Worm (Caenorhabditis elegans) whole organism, L1 larva: ENCODE measurements around the gene srd-2.

ENCODE experiments used
- C04F5.9 ChIP-seq: sonication (generic microtip); optimal IDR thresholded peaks from 2 replicates; lab custom pipeline; 2016; ENCODE audit warnings: missing genetic modification characterization, missing compliant biosample characterization
- C16A3.4 ChIP-seq: fragments of 150-350 bp; optimal IDR thresholded peaks from 2 replicates; lab custom pipeline; 2014; ENCODE audit warnings: missing biosample characterization, missing genetic modification characterization
- aha-1 ChIP-seq: fragments of 150-350 bp; optimal IDR thresholded peaks from 2 replicates; lab custom pipeline; 2014; ENCODE audit warnings: missing biosample characterization, missing genetic modification characterization
- alr-1 ChIP-seq: fragments of 200-800 bp; sonication (Bioruptor generic); optimal IDR thresholded peaks from 2 replicates; lab custom pipeline; 2018; ENCODE audit warnings: borderline replicate concordance, mild to moderate bottlenecking, missing genetic modification characterization, missing compliant biosample characterization
- ceh-82 ChIP-seq, 3 experiments: fragments of 150-350 bp in 1 of 3; sonication (generic microtip) in 2 of 3; optimal IDR thresholded peaks; 2 replicates each; lab custom pipeline; 2014 to 2017; ENCODE audit warnings: missing biosample characterization in 3 of 3, missing genetic modification characterization in 3 of 3
- ceh-88 ChIP-seq: fragments of 200-800 bp; sonication (Bioruptor generic); IDR thresholded peaks from 2 replicates; pipeline ENCODE4 v1.3.6; 2022; ENCODE audit warnings: missing genetic modification characterization, missing compliant biosample characterization
- ces-1 ChIP-seq: fragments of 150-350 bp; optimal IDR thresholded peaks from 2 replicates; lab custom pipeline; 2014; ENCODE audit warnings: missing biosample characterization, missing genetic modification reagents, missing genetic modification characterization
- egl-13 ChIP-seq: sonication (generic microtip); optimal IDR thresholded peaks from 2 replicates; lab custom pipeline; 2016; ENCODE audit warnings: missing genotype, missing genetic modification reagents, missing genetic modification characterization, missing compliant biosample characterization
- egl-27 ChIP-seq, 2 experiments: fragments of 150-350 bp in 1 of 2; sonication (generic microtip); optimal IDR thresholded peaks; 3 replicates each; lab custom pipeline; 2017 to 2018; ENCODE audit warnings: missing biosample characterization in 2 of 2, missing genetic modification characterization in 2 of 2, missing genetic modification reagents in 2 of 2
- elt-2 ChIP-seq: sonication (generic microtip); optimal IDR thresholded peaks from 2 replicates; lab custom pipeline; 2016; ENCODE audit warnings: missing genetic modification characterization, mild to moderate bottlenecking, inconsistent platforms, missing compliant biosample characterization, missing genetic modification reagents
- elt-3 ChIP-seq, 6 experiments: fragments of 150-350 bp in 1 of 6; sonication (generic microtip); optimal IDR thresholded peaks; 2 replicates each; lab custom pipeline; 2017 to 2018; ENCODE audit warnings: missing biosample characterization in 6 of 6, missing genetic modification characterization in 6 of 6, inconsistent platforms in 1 of 6
- ets-5 ChIP-seq: fragments of 200-800 bp; sonication (Bioruptor generic); IDR thresholded peaks from 2 replicates; pipeline ENCODE4 v1.3.6; 2022; ENCODE audit warnings: missing genetic modification characterization, missing compliant biosample characterization
- fkh-10 ChIP-seq: sonication (generic microtip); optimal IDR thresholded peaks from 2 replicates; lab custom pipeline; 2017; ENCODE audit warnings: missing biosample characterization, missing genetic modification reagents, missing genetic modification characterization
- fkh-4 ChIP-seq: sonication (generic microtip); optimal IDR thresholded peaks from 2 replicates; lab custom pipeline; 2016; ENCODE audit warnings: missing compliant biosample characterization, missing genetic modification characterization, borderline replicate concordance
- hlh-17 ChIP-seq: fragments of 200-800 bp; sonication (Bioruptor generic); optimal IDR thresholded peaks from 2 replicates; lab custom pipeline; 2018; ENCODE audit warnings: missing genetic modification characterization, mild to moderate bottlenecking, missing compliant biosample characterization, moderate library complexity, borderline replicate concordance
- irx-1 ChIP-seq: sonication (generic microtip); optimal IDR thresholded peaks from 2 replicates; lab custom pipeline; 2016; ENCODE audit warnings: missing genetic modification characterization, missing compliant biosample characterization
- jun-1 ChIP-seq: fragments of 150-350 bp; optimal IDR thresholded peaks from 2 replicates; lab custom pipeline; 2014; ENCODE audit warnings: missing biosample characterization, missing genetic modification reagents, missing genetic modification characterization
- lin-14 ChIP-seq: fragments of 200-800 bp; sonication (Bioruptor generic); optimal IDR thresholded peaks from 2 replicates; lab custom pipeline; 2018; ENCODE audit warnings: mild to moderate bottlenecking, missing genetic modification characterization, moderate library complexity, missing compliant biosample characterization
- lin-15B ChIP-seq: fragments of 150-350 bp; sonication (generic microtip); optimal IDR thresholded peaks from 3 replicates; lab custom pipeline; 2014; ENCODE audit warnings: missing biosample characterization, missing genetic modification characterization
- lin-35 ChIP-seq, 2 experiments: fragments of 150-350 bp; optimal IDR thresholded peaks; 2 replicates each; lab custom pipeline; 2014; ENCODE audit warnings: missing biosample characterization in 2 of 2, missing genetic modification characterization in 2 of 2, missing genetic modification reagents in 2 of 2
- lsy-2 ChIP-seq, 2 experiments: fragments of 150-350 bp; optimal IDR thresholded peaks; 2 replicates each; lab custom pipeline; 2014; ENCODE audit warnings: missing biosample characterization in 2 of 2, missing genetic modification characterization in 2 of 2
- mdl-1 ChIP-seq, 2 experiments: fragments of 150-350 bp; optimal IDR thresholded peaks; 2 replicates each; lab custom pipeline; 2014 to 2017; ENCODE audit warnings: missing biosample characterization in 2 of 2, missing genetic modification characterization in 2 of 2, inconsistent platforms in 1 of 2
- mep-1 ChIP-seq: fragments of 150-350 bp; optimal IDR thresholded peaks from 2 replicates; lab custom pipeline; 2014; ENCODE audit warnings: missing biosample characterization, missing genetic modification characterization
- nhr-12 ChIP-seq: sonication (generic microtip); optimal IDR thresholded peaks from 2 replicates; lab custom pipeline; 2017; ENCODE audit warnings: missing biosample characterization, missing genetic modification characterization
- nhr-19 ChIP-seq: fragments of 200-800 bp; sonication (Bioruptor generic); conservative IDR thresholded peaks from 2 replicates; pipeline ENCODE4 v1.3.6; 2022; ENCODE audit warnings: missing genetic modification characterization, missing compliant biosample characterization
- nhr-237 ChIP-seq: fragments of 150-350 bp; optimal IDR thresholded peaks from 2 replicates; lab custom pipeline; 2014; ENCODE audit warnings: missing biosample characterization, missing genetic modification characterization
- nhr-47 ChIP-seq: sonication (generic microtip); optimal IDR thresholded peaks from 2 replicates; lab custom pipeline; 2016; ENCODE audit warnings: mild to moderate bottlenecking, missing genetic modification characterization, moderate library complexity, missing compliant biosample characterization
- nhr-85 ChIP-seq: sonication (generic microtip); peaks from one replicate; lab custom pipeline; 2016; ENCODE audit warnings: missing genetic modification characterization, inconsistent platforms, missing compliant biosample characterization
- nhr-90 ChIP-seq: sonication (generic microtip); optimal IDR thresholded peaks from 2 replicates; lab custom pipeline; 2016; ENCODE audit warnings: mild to moderate bottlenecking, missing genetic modification characterization, missing compliant biosample characterization; ENCODE audit not compliant: poor library complexity
- pag-3 ChIP-seq: sonication (generic microtip); optimal IDR thresholded peaks from 2 replicates; lab custom pipeline; 2017; ENCODE audit warnings: missing genetic modification characterization, mild to moderate bottlenecking, missing compliant biosample characterization, antibody characterized with exemption, borderline replicate concordance; ENCODE audit not compliant: insufficient read depth
- pax-3 ChIP-seq: fragments of 200-800 bp; sonication (Bioruptor generic); optimal IDR thresholded peaks from 2 replicates; lab custom pipeline; 2018; ENCODE audit warnings: mild to moderate bottlenecking, missing genetic modification characterization, moderate library complexity, missing compliant biosample characterization
- skn-1 ChIP-seq: fragments of 150-350 bp; optimal IDR thresholded peaks from 2 replicates; lab custom pipeline; 2014; ENCODE audit warnings: missing biosample characterization, missing genetic modification characterization
- snpc-4 ChIP-seq: fragments of 150-350 bp; optimal IDR thresholded peaks from 2 replicates; lab custom pipeline; 2014; ENCODE audit warnings: missing biosample characterization, missing genetic modification characterization
- sptf-1 ChIP-seq: fragments of 150-350 bp; optimal IDR thresholded peaks from 2 replicates; lab custom pipeline; 2014; ENCODE audit warnings: missing biosample characterization, missing genetic modification characterization
- unc-30 ChIP-seq: sonication (generic microtip); optimal IDR thresholded peaks from 2 replicates; lab custom pipeline; 2017; ENCODE audit warnings: missing biosample characterization, missing genetic modification characterization
- unc-62 ChIP-seq: fragments of 150-350 bp; optimal IDR thresholded peaks from 2 replicates; lab custom pipeline; 2014; ENCODE audit warnings: missing biosample characterization, missing genetic modification reagents, missing genetic modification characterization
- unc-86 ChIP-seq: sonication (generic microtip); optimal IDR thresholded peaks from 2 replicates; lab custom pipeline; 2016; ENCODE audit warnings: missing genetic modification characterization, missing compliant biosample characterization
- ztf-4 ChIP-seq: fragments of 150-350 bp; optimal IDR thresholded peaks from 2 replicates; lab custom pipeline; 2014; ENCODE audit warnings: missing biosample characterization, missing genetic modification characterization

Gene srd-2

DNA sequence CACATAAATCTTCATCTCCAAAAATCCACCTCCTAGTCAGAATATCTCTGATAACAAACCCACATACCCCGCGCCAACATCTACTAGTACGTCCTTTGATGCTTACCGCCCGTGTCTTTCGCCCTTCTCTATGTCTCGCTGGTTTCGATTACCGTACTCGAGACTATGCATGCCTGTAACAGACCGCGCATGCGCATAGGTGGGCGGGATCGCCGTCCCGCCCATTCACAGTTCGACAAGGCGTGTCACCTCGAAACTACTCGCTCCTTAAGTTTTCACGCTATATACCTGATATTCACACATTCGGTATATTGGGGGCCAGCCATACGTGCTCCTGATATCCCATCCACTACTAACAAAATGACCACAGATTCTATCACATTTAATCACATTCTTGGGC, 41.2 kb downstream of the srd-2 start, which contains the start of gene pax-3:
Gene pax-3 (plus strand): TSS at position 83 of the 400 bp plus-strand sequence.
- TF ChIP-seq lin-14 (GFP tag; lab: Kevin White, UChicago), result peak; percentile 12
- no peak for TF ChIP-seq pag-3
- TF ChIP-seq unc-62 (GFP tag; lab: Kevin White, UChicago), result no peak
- no peak for TF ChIP-seq egl-13 (tag; lab: Kevin White, UChicago)
- TF ChIP-seq mdl-1 (tag; optimal IDR thresholded peaks at IDR 0.05; lab: Kevin White, UChicago), result no peak
- no peak for TF ChIP-seq ztf-4
- TF ChIP-seq sptf-1 (tag; lab: Kevin White, UChicago), result no peak
- no peak for TF ChIP-seq pax-3
- TF ChIP-seq elt-2 (tag; lab: Kevin White, UChicago), result no peak
- TF ChIP-seq lsy-2 (tag; optimal IDR thresholded peaks at IDR 0.05; lab: Kevin White, UChicago), result peak in 1 of 2 experiments; percentile 69
- peak; percentile 87 for TF ChIP-seq nhr-85 (tag; lab: Kevin White, UChicago)
- no peak for TF ChIP-seq fkh-4
- no peak for TF ChIP-seq ets-5 (GFP tag; lab: Robert Waterston, UW)
- no peak for TF ChIP-seq irx-1 (tag; lab: Kevin White, UChicago)

DNA sequence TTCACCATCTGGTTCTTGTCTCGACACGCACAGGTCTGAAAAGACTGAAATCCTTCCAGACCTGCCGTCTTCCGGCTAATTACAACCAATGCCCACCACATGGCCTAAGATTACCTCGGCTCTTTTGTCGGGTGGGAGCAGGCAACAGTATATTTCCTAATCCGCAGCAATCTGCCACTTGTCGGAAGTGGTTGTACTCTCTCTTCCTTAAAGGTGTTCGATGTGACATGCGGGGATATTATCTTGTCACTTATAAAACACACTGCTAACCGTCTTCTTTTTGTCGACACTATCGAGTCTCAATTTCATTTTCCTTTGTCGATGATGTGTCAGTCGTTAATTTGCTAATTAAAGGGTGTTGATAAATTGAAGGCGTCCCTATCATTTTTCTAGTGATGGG, 43.6 kb downstream of the srd-2 start, which contains the start of gene F27E5.3:
Gene F27E5.3 (minus strand): TSS at position 101 of the 400 bp plus-strand sequence.
- TF ChIP-seq sptf-1 (tag; lab: Kevin White, UChicago) (no peak), hlh-17 (GFP tag; lab: Kevin White, UChicago) (no peak), C04F5.9 (tag; lab: Kevin White, UChicago) (no peak), nhr-47 (tag; lab: Kevin White, UChicago) (no peak), pax-3 (no peak), elt-3 (tag; optimal IDR thresholded peaks at IDR 0.05; lab: Kevin White, UChicago) (no peak), nhr-19 (no peak), skn-1 (tag; lab: Kevin White, UChicago) (no peak), unc-86 (tag; lab: Kevin White, UChicago) (no peak), lin-35 (GFP tag; optimal IDR thresholded peaks at IDR 0.05; lab: Kevin White, UChicago) (no peak), alr-1 (no peak), C16A3.4 (tag; lab: Kevin White, UChicago) (no peak), unc-30 (tag; lab: Kevin White, UChicago) (no peak), irx-1 (tag; lab: Kevin White, UChicago) (no peak), ces-1 (GFP tag; lab: Kevin White, UChicago) (no peak), ceh-88 (GFP tag; lab: Robert Waterston, UW) (no peak), mep-1 (tag; lab: Kevin White, UChicago) (no peak), snpc-4 (tag; lab: Kevin White, UChicago) (no peak)

DNA sequence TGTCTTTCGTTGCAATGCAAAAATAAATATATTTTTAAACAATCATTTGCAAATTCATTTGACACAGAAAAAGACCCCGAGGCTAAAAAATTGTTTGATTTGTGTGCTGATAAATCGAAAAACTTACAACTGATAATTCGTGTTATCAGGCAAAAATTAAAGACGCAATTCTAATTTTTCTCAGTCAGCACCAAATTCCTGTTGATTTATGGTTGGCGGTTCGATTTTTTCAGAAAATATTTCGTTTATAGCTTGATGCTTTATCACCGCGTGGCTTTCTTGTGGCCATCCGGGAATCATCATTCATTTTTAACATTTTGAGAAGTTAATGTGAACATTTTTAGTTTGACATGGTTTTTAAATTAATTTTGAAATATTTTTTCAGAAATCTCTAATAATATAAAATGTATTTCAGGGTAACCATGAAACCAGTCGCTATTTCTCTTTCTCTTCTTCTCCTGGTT, 48.5 kb downstream of the srd-2 start, which contains the start of gene asah-2:
Gene asah-2 (plus strand): TSS at position 414 of the 464 bp plus-strand sequence.
- TF ChIP-seq unc-62 (GFP tag; lab: Kevin White, UChicago) (no peak), fkh-10 (GFP tag; lab: Kevin White, UChicago) (no peak), nhr-90 (tag; lab: Kevin White, UChicago) (peak; percentile 2), nhr-237 (tag; lab: Kevin White, UChicago) (no peak), jun-1 (tag; lab: Kevin White, UChicago) (no peak), elt-2 (tag; lab: Kevin White, UChicago) (peak; percentile 83)

DNA sequence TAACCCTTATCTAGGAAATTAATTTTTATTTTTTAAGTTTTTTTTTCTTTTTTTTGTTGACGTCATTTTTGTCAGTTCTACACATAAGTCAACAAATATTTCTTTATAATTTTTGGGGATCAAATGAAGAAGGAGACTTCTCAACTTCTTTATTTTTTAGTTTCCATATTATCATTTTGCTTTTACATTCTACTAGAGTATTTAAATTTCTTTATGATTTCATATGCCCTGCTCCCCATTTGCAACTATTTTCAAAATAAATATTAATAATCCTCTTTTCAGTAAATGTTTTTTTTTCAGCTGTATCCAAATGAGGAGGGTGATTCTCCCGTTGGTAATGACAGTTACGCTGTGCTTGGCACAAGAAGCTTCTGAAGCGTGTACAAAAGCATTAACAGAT, 50.4 kb downstream of the srd-2 start, which contains the start of gene phg-1:
Gene phg-1 (plus strand): TSS at position 301 of the 400 bp plus-strand sequence.
- TF ChIP-seq ceh-82 (tag; optimal IDR thresholded peaks at IDR 0.05; lab: Kevin White, UChicago) (no peak), egl-27 (tag; optimal IDR thresholded peaks at IDR 0.05; lab: Kevin White, UChicago) (no peak), lin-15B (tag; lab: Kevin White, UChicago) (no peak), fkh-10 (GFP tag; lab: Kevin White, UChicago) (no peak), aha-1 (tag; lab: Kevin White, UChicago) (no peak), nhr-12 (tag; lab: Kevin White, UChicago) (no peak), sptf-1 (tag; lab: Kevin White, UChicago) (no peak)
